Worm (Caenorhabditis elegans): ENCODE measurements around the gene srp-7.

DNA sequence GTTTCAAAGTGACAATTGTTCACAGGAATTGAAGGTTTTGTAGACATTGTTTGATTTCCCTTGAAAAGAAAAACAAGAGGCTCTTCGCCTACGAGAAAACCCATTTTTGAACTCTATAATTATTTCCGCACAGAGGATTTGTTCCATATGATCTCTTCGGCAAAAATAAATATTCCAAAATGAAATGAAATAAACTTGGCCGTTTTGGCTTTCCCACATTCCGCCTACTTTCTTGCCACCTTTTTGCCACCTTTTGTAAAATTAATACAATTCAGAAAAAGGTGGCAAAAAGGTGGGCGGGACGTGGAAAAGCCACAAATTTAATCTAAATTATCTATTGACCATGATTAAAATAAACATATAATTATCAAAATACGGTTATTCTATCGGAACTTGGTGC, 9.5 kb downstream of the srp-7 start, which contains the start of gene F20D6.15:
- TF ChIP-seq mdl-1 (tag; optimal IDR thresholded peaks at IDR 0.05) (no peak), zag-1 (tag; optimal IDR thresholded peaks at IDR 0.05) (no peak), F13H6.1 (tag; optimal IDR thresholded peaks at IDR 0.05) (no peak), nhr-77 (tag; optimal IDR thresholded peaks at IDR 0.05) (no peak), lin-11 (tag; optimal IDR thresholded peaks at IDR 0.05) (no peak), elt-3 (tag; optimal IDR thresholded peaks at IDR 0.05) (no peak), crh-2 (tag; optimal IDR thresholded peaks at IDR 0.05) (no peak), nhr-21 (tag; optimal IDR thresholded peaks at IDR 0.05) (no peak), nhr-6 (tag; optimal IDR thresholded peaks at IDR 0.05) (no peak), R02D3.7 (tag; optimal IDR thresholded peaks at IDR 0.05) (no peak), ama-1 (optimal IDR thresholded peaks at IDR 0.05) (no peak), ztf-11 (tag; optimal IDR thresholded peaks at IDR 0.05) (no peak), nhr-129 (tag; optimal IDR thresholded peaks at IDR 0.05) (no peak), ceh-82 (tag; optimal IDR thresholded peaks at IDR 0.05) (no peak)
